Fruit fly (Drosophila melanogaster) whole organism: ENCODE results near the gene CG7102.

ENCODE experiments used
- Dll ChIP-seq: fragments of >200 bp; optimal IDR thresholded peaks from 2 replicates; lab custom pipeline; 2017
- EcR ChIP-seq, 2 experiments: fragments of >200 bp; optimal IDR thresholded peaks; 2 replicates each; lab custom pipeline; 2017; ENCODE audit warnings: missing biosample characterization in 2 of 2, missing genetic modification characterization in 2 of 2, missing genetic modification reagents in 2 of 2
- pan ChIP-seq: fragments of >200 bp; optimal IDR thresholded peaks from 2 replicates; lab custom pipeline; 2017
- psq ChIP-seq: fragments of >200 bp; optimal IDR thresholded peaks from 2 replicates; lab custom pipeline; 2017
- usp ChIP-seq: fragments of >200 bp; optimal IDR thresholded peaks from 2 replicates; lab custom pipeline; 2017; ENCODE audit warnings: missing biosample characterization, missing genetic modification characterization, mixed read lengths

DNA sequence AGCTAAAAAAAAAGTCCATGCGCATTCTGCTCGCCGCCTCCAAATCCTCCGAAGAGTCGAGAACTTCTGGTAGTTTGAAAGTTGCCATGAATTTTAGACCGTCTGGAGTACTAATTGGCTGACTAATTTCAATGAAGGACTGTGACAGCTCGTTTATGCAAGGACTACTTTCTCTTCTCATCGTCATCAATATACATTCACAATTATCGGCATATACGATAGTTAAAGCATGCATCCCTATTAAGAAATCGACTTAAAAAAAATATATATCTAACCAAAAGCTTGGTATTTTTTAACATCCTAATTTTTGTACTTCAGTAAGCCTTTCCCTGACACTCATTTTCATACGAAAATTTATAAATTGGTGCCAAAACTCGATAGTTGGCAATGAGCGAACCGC lies 47.2 kb downstream of the CG7102 start, which contains the start of gene CG14537:
- TF ChIP-seq psq (lab: Kevin White, UChicago) (no peak), Dll (lab: Kevin White, UChicago) (no peak), pan (lab: Kevin White, UChicago) (no peak), usp (no peak), EcR (GFP tag; optimal IDR thresholded peaks at IDR 0.05; lab: Kevin White, UChicago) (no peak)
